Fruit fly (Drosophila melanogaster) whole organism, embryonic: ENCODE measurements around the gene wge.

Experiments used
- Aef1 ChIP-seq: fragments of 200-800 bp; sonication (Bioruptor generic); IDR thresholded peaks from 3 replicates; pipeline ENCODE4 v1.3.6; 2022; ENCODE audit warnings: missing biosample characterization, missing genetic modification characterization
- Bgb ChIP-seq: fragments of 200-800 bp; sonication (Bioruptor generic); IDR thresholded peaks from 2 replicates; pipeline ENCODE4 v1.3.6; 2022; ENCODE audit warnings: missing biosample characterization, missing genetic modification characterization; ENCODE audit not compliant: partially characterized antibody
- CG10274 ChIP-seq: fragments of 200-800 bp; sonication (Bioruptor generic); optimal IDR thresholded peaks from 3 replicates; lab custom pipeline; 2017; ENCODE audit warnings: missing biosample characterization, mild to moderate bottlenecking, missing genetic modification characterization
- CG10543 ChIP-seq: fragments of 200-800 bp; sonication (Bioruptor generic); optimal IDR thresholded peaks from 3 replicates; lab custom pipeline; 2017; ENCODE audit warnings: missing biosample characterization, mild to moderate bottlenecking, missing genetic modification characterization, moderate library complexity
- CG10979 ChIP-seq: fragments of 200-800 bp; sonication (Bioruptor generic); optimal IDR thresholded peaks from 2 replicates; lab custom pipeline; 2018; ENCODE audit warnings: missing biosample characterization, mild to moderate bottlenecking, missing genetic modification characterization, moderate library complexity
- CG11247 ChIP-seq: fragments of 200-800 bp; sonication (Bioruptor generic); IDR thresholded peaks from 2 replicates; pipeline ENCODE4 v1.3.6; 2022; ENCODE audit warnings: missing biosample characterization, missing genetic modification characterization
- CG11504 ChIP-seq: fragments of 200-800 bp; sonication (Bioruptor generic); optimal IDR thresholded peaks from 3 replicates; lab custom pipeline; 2019; ENCODE audit warnings: missing biosample characterization, mild to moderate bottlenecking, missing genetic modification characterization, moderate library complexity
- CG16813 ChIP-seq: fragments of 200-800 bp; sonication (Bioruptor generic); IDR thresholded peaks from 3 replicates; pipeline ENCODE4 v1.3.6; 2022; ENCODE audit warnings: missing biosample characterization, missing genetic modification characterization; ENCODE audit not compliant: partially characterized antibody
- CG16815 ChIP-seq: fragments of 200-800 bp; sonication (Bioruptor generic); optimal IDR thresholded peaks from 3 replicates; lab custom pipeline; 2017; ENCODE audit warnings: missing biosample characterization, mild to moderate bottlenecking, missing genetic modification characterization
- CG17328 ChIP-seq: fragments of 200-800 bp; sonication (Bioruptor generic); IDR thresholded peaks from 2 replicates; pipeline ENCODE4 v1.3.6; 2022; ENCODE audit warnings: missing biosample characterization, missing genetic modification characterization
- CG17361 ChIP-seq: fragments of 200-800 bp; sonication (Bioruptor generic); IDR thresholded peaks from 3 replicates; pipeline ENCODE4 v1.3.6; 2022; ENCODE audit warnings: missing biosample characterization, missing genetic modification characterization
- CG17829 ChIP-seq: fragments of 200-800 bp; optimal IDR thresholded peaks from 2 replicates; lab custom pipeline; 2019; ENCODE audit warnings: missing biosample characterization, mild to moderate bottlenecking, missing genetic modification characterization, moderate library complexity
- CG18764 ChIP-seq: fragments of 200-800 bp; sonication (Bioruptor generic); optimal IDR thresholded peaks from 3 replicates; lab custom pipeline; 2016; ENCODE audit warnings: missing biosample characterization, missing genetic modification characterization
- CG2199 ChIP-seq: fragments of 200-800 bp; sonication (Bioruptor generic); IDR thresholded peaks from 3 replicates; pipeline ENCODE4 v1.3.6; 2022; ENCODE audit warnings: missing biosample characterization, missing genetic modification characterization
- CG4820 ChIP-seq: fragments of 200-800 bp; sonication (Bioruptor generic); optimal IDR thresholded peaks from 3 replicates; lab custom pipeline; 2016; ENCODE audit warnings: missing biosample characterization, missing genetic modification characterization
- CG7786 ChIP-seq: fragments of 200-800 bp; sonication (Bioruptor generic); optimal IDR thresholded peaks from 2 replicates; lab custom pipeline; 2016; ENCODE audit warnings: missing biosample characterization, missing genetic modification characterization
- CG7928 ChIP-seq: fragments of 200-800 bp; sonication (Bioruptor generic); optimal IDR thresholded peaks from 2 replicates; lab custom pipeline; 2017; ENCODE audit warnings: missing biosample characterization, mild to moderate bottlenecking, missing genetic modification characterization
- CG8089 ChIP-seq: fragments of 200-800 bp; sonication (Bioruptor generic); optimal IDR thresholded peaks from 3 replicates; lab custom pipeline; 2016; ENCODE audit warnings: missing biosample characterization, missing genetic modification characterization
- CG8359 ChIP-seq: fragments of 200-800 bp; sonication (Bioruptor generic); optimal IDR thresholded peaks from 2 replicates; lab custom pipeline; 2017; ENCODE audit warnings: missing biosample characterization, mild to moderate bottlenecking, missing genetic modification characterization, borderline replicate concordance
- Dek ChIP-seq: fragments of 200-800 bp; sonication (Bioruptor generic); optimal IDR thresholded peaks from 3 replicates; lab custom pipeline; 2019; ENCODE audit warnings: missing biosample characterization, mild to moderate bottlenecking, missing genetic modification characterization, moderate library complexity
- E2f1 ChIP-seq: fragments of 200-800 bp; sonication (Bioruptor generic); IDR thresholded peaks from 2 replicates; pipeline ENCODE4 v1.3.6; 2022; ENCODE audit warnings: missing biosample characterization, missing genetic modification characterization
- Gug ChIP-seq: fragments of 200-800 bp; sonication (Bioruptor generic); IDR thresholded peaks from 4 replicates; pipeline ENCODE4 v1.3.6; 2022; ENCODE audit warnings: missing biosample characterization, missing genetic modification characterization
- H2.0 ChIP-seq: fragments of 200-800 bp; sonication (Bioruptor generic); IDR thresholded peaks from 2 replicates; pipeline ENCODE4 v1.3.6; 2022; ENCODE audit warnings: missing biosample characterization, missing genetic modification characterization
- Lhr ChIP-seq: fragments of 200-800 bp; sonication (Bioruptor generic); optimal IDR thresholded peaks from 3 replicates; lab custom pipeline; 2017; ENCODE audit warnings: mild to moderate bottlenecking, missing biosample characterization, missing genetic modification reagents, missing genetic modification characterization
- MESR4 ChIP-seq: fragments of 200-800 bp; sonication (Bioruptor generic); optimal IDR thresholded peaks from 2 replicates; lab custom pipeline; 2018; ENCODE audit warnings: missing biosample characterization, mild to moderate bottlenecking, missing genetic modification characterization, moderate library complexity
- Mrtf ChIP-seq: fragments of 200-800 bp; sonication (Bioruptor generic); IDR thresholded peaks from 3 replicates; pipeline ENCODE4 v1.3.6; 2022; ENCODE audit warnings: missing biosample characterization, missing genetic modification characterization
- Oaz ChIP-seq: fragments of 200-800 bp; sonication (Bioruptor generic); IDR thresholded peaks from 2 replicates; pipeline ENCODE4 v1.3.6; 2022; ENCODE audit warnings: missing biosample characterization, missing genetic modification characterization
- Side ChIP-seq: fragments of 200-800 bp; sonication (Bioruptor generic); optimal IDR thresholded peaks from 2 replicates; lab custom pipeline; 2016; ENCODE audit warnings: missing biosample characterization, missing genetic modification characterization
- Sin3A ChIP-seq: fragments of >200 bp; optimal IDR thresholded peaks from 2 replicates; lab custom pipeline; 2018
- TFAM ChIP-seq: fragments of 200-800 bp; sonication (Bioruptor generic); optimal IDR thresholded peaks from 2 replicates; lab custom pipeline; 2017; ENCODE audit warnings: missing biosample characterization, missing genetic modification characterization, inconsistent platforms
- bbx ChIP-seq: fragments of 200-800 bp; sonication (Bioruptor generic); IDR thresholded peaks from 2 replicates; pipeline ENCODE4 v1.3.6; 2022; ENCODE audit warnings: missing biosample characterization, missing genetic modification characterization; ENCODE audit not compliant: partially characterized antibody
- ci ChIP-seq: fragments of 200-800 bp; sonication (Bioruptor generic); IDR thresholded peaks from 3 replicates; pipeline ENCODE4 v1.3.6; 2022; ENCODE audit warnings: missing biosample characterization, missing genetic modification characterization
- crol ChIP-seq: fragments of 200-800 bp; sonication (Bioruptor generic); IDR thresholded peaks from 2 replicates; pipeline ENCODE4 v1.3.6; 2022; ENCODE audit warnings: missing biosample characterization, missing genetic modification characterization
- fd3F ChIP-seq: fragments of 200-800 bp; sonication (Bioruptor generic); optimal IDR thresholded peaks from 2 replicates; lab custom pipeline; 2018; ENCODE audit warnings: missing biosample characterization, mild to moderate bottlenecking, missing genetic modification characterization, moderate library complexity
- gce ChIP-seq: fragments of 200-800 bp; sonication (Bioruptor generic); IDR thresholded peaks from 3 replicates; pipeline ENCODE4 v1.3.6; 2022; ENCODE audit warnings: missing biosample characterization, missing genetic modification characterization
- h ChIP-seq: fragments of >200 bp; optimal IDR thresholded peaks from 2 replicates; lab custom pipeline; 2017
- hth ChIP-seq: fragments of >200 bp; optimal IDR thresholded peaks from 2 replicates; lab custom pipeline; 2017; ENCODE audit warnings: inconsistent platforms
- kah ChIP-seq: fragments of 200-800 bp; sonication (Bioruptor generic); optimal IDR thresholded peaks from 2 replicates; lab custom pipeline; 2018; ENCODE audit warnings: missing biosample characterization, mild to moderate bottlenecking, missing genetic modification characterization
- lov ChIP-seq, 2 experiments: fragments of 200-800 bp in 1 of 2; fragments of >200 bp in 1 of 2; sonication (Bioruptor generic) in 1 of 2; IDR thresholded peaks in 1 of 2; optimal IDR thresholded peaks in 1 of 2; 2 replicates in 1 of 2; 3 replicates in 1 of 2; pipeline versions ENCODE4 v1.3.6 to Lab custom; 2017 to 2022; ENCODE audit warnings: missing biosample characterization in 1 of 2, missing genetic modification characterization in 1 of 2
- mld ChIP-seq: fragments of 200-800 bp; sonication (Bioruptor generic); IDR thresholded peaks from 3 replicates; pipeline ENCODE4 v1.3.6; 2022; ENCODE audit warnings: missing biosample characterization, missing genetic modification characterization; ENCODE audit not compliant: partially characterized antibody
- pum ChIP-seq: fragments of 200-800 bp; sonication (Bioruptor generic); optimal IDR thresholded peaks from 2 replicates; lab custom pipeline; 2016; ENCODE audit warnings: missing biosample characterization, missing genetic modification characterization
- repo ChIP-seq: fragments of 200-800 bp; sonication (Bioruptor generic); optimal IDR thresholded peaks from 2 replicates; lab custom pipeline; 2016; ENCODE audit warnings: missing biosample characterization, missing genetic modification characterization
- rib ChIP-seq: fragments of 200-800 bp; sonication (Bioruptor generic); IDR thresholded peaks from 2 replicates; pipeline ENCODE4 v1.3.6; 2022; ENCODE audit warnings: missing biosample characterization, missing genetic modification characterization
- sr ChIP-seq: fragments of 200-800 bp; sonication (Bioruptor generic); IDR thresholded peaks from 3 replicates; pipeline ENCODE4 v1.3.6; 2022; ENCODE audit warnings: missing biosample characterization, missing genetic modification characterization
- toy ChIP-seq: fragments of 200-800 bp; sonication (Bioruptor generic); IDR thresholded peaks from 2 replicates; pipeline ENCODE4 v1.3.6; 2022; ENCODE audit warnings: missing biosample characterization, missing genetic modification characterization
- vvl ChIP-seq: fragments of 200-800 bp; sonication (Bioruptor generic); IDR thresholded peaks from 2 replicates; pipeline ENCODE4 v1.3.6; 2022; ENCODE audit warnings: missing biosample characterization, missing genetic modification characterization
- yki ChIP-seq: fragments of >200 bp; optimal IDR thresholded peaks from 3 replicates; lab custom pipeline; 2018
- zfh1 ChIP-seq: fragments of 200-800 bp; sonication (Bioruptor generic); IDR thresholded peaks from 3 replicates; pipeline ENCODE4 v1.3.6; 2022; ENCODE audit warnings: missing biosample characterization, missing genetic modification characterization
- zfh2 ChIP-seq: fragments of 200-800 bp; sonication (Bioruptor generic); optimal IDR thresholded peaks from 2 replicates; lab custom pipeline; 2016; ENCODE audit warnings: missing biosample characterization, missing genetic modification characterization

wge gene

DNA sequence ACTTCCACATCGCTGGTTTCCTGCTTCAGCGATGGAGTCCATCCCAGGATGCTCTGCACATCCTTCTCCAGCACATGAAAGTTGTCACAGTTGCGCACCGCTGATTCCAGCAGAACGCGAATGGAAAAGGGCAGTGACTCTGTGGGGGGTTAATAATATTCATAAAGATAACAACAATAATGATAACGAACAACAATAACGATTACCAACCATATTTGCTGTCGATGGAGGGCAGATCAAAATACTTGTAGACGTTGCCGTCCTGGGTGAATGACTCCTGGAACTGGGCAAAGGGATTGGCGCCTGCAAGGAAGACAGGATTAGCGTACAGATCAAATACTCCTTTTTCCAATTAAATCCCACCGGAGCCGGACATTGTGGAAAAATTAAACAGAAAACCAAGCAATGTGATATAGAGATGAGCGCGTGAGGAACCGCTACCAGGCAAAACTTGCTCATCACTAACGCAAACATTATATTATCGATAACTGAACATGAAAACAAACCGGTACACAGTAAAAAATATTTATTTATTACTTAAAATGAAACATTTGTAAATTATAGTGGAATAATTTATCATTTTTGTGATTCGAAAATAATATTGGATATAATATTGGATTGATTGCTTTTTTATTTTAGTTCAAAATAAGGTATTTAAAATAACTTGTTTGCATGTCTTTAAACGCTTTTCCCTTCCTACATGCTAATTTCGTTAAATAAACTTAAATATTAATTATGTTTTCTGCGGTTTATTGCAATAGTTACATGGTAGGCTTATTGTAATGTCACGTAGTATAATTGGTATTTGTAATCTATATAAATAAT lies 3.4 kb upstream of the wge start, which contains the start of gene Irp-1A (continued):
- TF ChIP-seq rib (GFP tag; lab: Robert Waterston, UW) (0 out of 2 replicates have a peak, but pooled peaks have one; percentile 17), TFAM (GFP tag; lab: Kevin White, UChicago) (no peak), yki (no peak), zfh1 (GFP tag; lab: Robert Waterston, UW) (peak; percentile 51; the same call in 1 of the 3 replicates), CG8359 (GFP tag; lab: Kevin White, UChicago) (no peak), Sin3A (lab: Kevin White, UChicago) (peak; percentile 2), sr (GFP tag; lab: Robert Waterston, UW) (no peak), pum (GFP tag; lab: Kevin White, UChicago) (peak; percentile 7), zfh2 (GFP tag; lab: Kevin White, UChicago) (peak; percentile 14), MESR4 (GFP tag; lab: Kevin White, UChicago) (peak; percentile 62), gce (peak; percentile 65; the same call in 1 of the 3 replicates), Aef1 (GFP tag; lab: Robert Waterston, UW) (peak; percentile 56; the same call in 1 of the 3 replicates), ci (GFP tag; lab: Robert Waterston, UW) (peak; percentile 82), CG10274 (GFP tag; lab: Kevin White, UChicago) (no peak), Dek (tag; lab: Kevin White, UChicago) (peak; percentile 80), crol (no peak), CG17829 (peak; percentile 81), CG18764 (GFP tag; lab: Kevin White, UChicago) (peak; percentile 64), CG4820 (GFP tag; lab: Kevin White, UChicago) (peak; percentile 2), Lhr (peak; percentile 47), CG16815 (GFP tag; lab: Kevin White, UChicago) (peak; percentile 12), CG11504 (peak; percentile 85), E2f1 (GFP tag; lab: Robert Waterston, UW) (peak; percentile 84), lov (optimal IDR thresholded peaks at IDR 0.05; lab: Kevin White, UChicago) (no peak), lov (GFP tag; IDR thresholded peaks at IDR 0.05; lab: Robert Waterston, UW) (0 out of 3 replicates have a peak, but pooled peaks have one; percentile 57), CG10543 (peak; percentile 42), Side (no peak), CG10979 (tag; lab: Kevin White, UChicago) (peak; percentile 80), CG17328 (GFP tag; lab: Robert Waterston, UW) (peak; percentile 72; the same call in 1 of the 2 replicates), hth (lab: Kevin White, UChicago) (no peak), Oaz (peak; percentile 57), toy (0 out of 2 replicates have a peak, but pooled peaks have one; percentile 56), Bgb (GFP tag; lab: Robert Waterston, UW) (peak; percentile 86), CG2199 (GFP tag; lab: Robert Waterston, UW) (no peak), CG7786 (GFP tag; lab: Kevin White, UChicago) (peak; percentile 17), CG8089 (GFP tag; lab: Kevin White, UChicago) (no peak), fd3F (GFP tag; lab: Kevin White, UChicago) (peak; percentile 53), CG11247 (GFP tag; lab: Robert Waterston, UW) (peak; percentile 73), CG17361 (GFP tag; lab: Robert Waterston, UW) (peak; percentile 87), h (lab: Kevin White, UChicago) (no peak), CG16813 (GFP tag; lab: Robert Waterston, UW) (peak; percentile 81), CG7928 (GFP tag; lab: Kevin White, UChicago) (peak; percentile 12), Gug (GFP tag; lab: Robert Waterston, UW) (peak; percentile 41; the same call in 1 of the 4 replicates), repo (GFP tag; lab: Kevin White, UChicago) (no peak), Mrtf (GFP tag; lab: Robert Waterston, UW) (peak; percentile 35; the same call in 1 of the 3 replicates), mld (GFP tag; lab: Robert Waterston, UW) (peak; percentile 58; the same call in 2 of the 3 replicates), H2.0 (GFP tag; lab: Robert Waterston, UW) (peak; percentile 67), vvl (GFP tag; lab: Robert Waterston, UW) (peak; percentile 90), kah (GFP tag; lab: Kevin White, UChicago) (peak; percentile 13), bbx (GFP tag; lab: Robert Waterston, UW) (peak; percentile 82)
